Fruit fly (Drosophila melanogaster): ENCODE results near the gene Flad2.

The Flad2 gene

dm6 chr2L:13378488-13378964 lies 33.8 kb upstream of the Flad2 start, which contains the start of the genes CG9302 and beta'COP (continued):
- TF ChIP-seq CG10267 (tag; optimal IDR thresholded peaks at IDR 0.05) = peak; percentile 70
- no peak for TF ChIP-seq Hmr (GFP tag; optimal IDR thresholded peaks at IDR 0.05)
- peak; percentile 81 for TF ChIP-seq CG3281 (GFP tag; optimal IDR thresholded peaks at IDR 0.05)
- peak; percentile 14 for TF ChIP-seq CG33213 (GFP tag; optimal IDR thresholded peaks at IDR 0.05)
- no peak for TF ChIP-seq Dfd (GFP tag; optimal IDR thresholded peaks at IDR 0.05)
- TF ChIP-seq CG14667 (GFP tag; IDR thresholded peaks at IDR 0.05) = no peak
- TF ChIP-seq HmgZ (tag; optimal IDR thresholded peaks at IDR 0.05) = peak; percentile 42
- TF ChIP-seq pfk (GFP tag; optimal IDR thresholded peaks at IDR 0.05) = no peak
- peak; percentile 47 for TF ChIP-seq Mad (GFP tag; optimal IDR thresholded peaks at IDR 0.05)
- no peak for TF ChIP-seq D19B (GFP tag; optimal IDR thresholded peaks at IDR 0.05)
- TF ChIP-seq tx (GFP tag; optimal IDR thresholded peaks at IDR 0.05) = peak; percentile 5
- peak; percentile 76 for TF ChIP-seq Rfx (GFP tag; IDR thresholded peaks at IDR 0.05)
- TF ChIP-seq CG10321 (GFP tag; IDR thresholded peaks at IDR 0.05) = no peak
- peak; percentile 46 for TF ChIP-seq CG4820 (GFP tag; optimal IDR thresholded peaks at IDR 0.05)
- TF ChIP-seq Oli (tag; optimal IDR thresholded peaks at IDR 0.05) = peak; percentile 59
- peak; percentile 78 for TF ChIP-seq CG2120 (GFP tag; optimal IDR thresholded peaks at IDR 0.05)
- TF ChIP-seq HHEX (GFP tag; optimal IDR thresholded peaks at IDR 0.05) = peak; percentile 54
- TF ChIP-seq esg (GFP tag; conservative IDR thresholded peaks at IDR 0.05) = peak; percentile 40; the same call in 1 of the 2 replicates
- peak; percentile 15 to 57 for TF ChIP-seq Pdp1 (GFP tag; optimal IDR thresholded peaks at IDR 0.05)
- no peak for TF ChIP-seq CG15073 (GFP tag; optimal IDR thresholded peaks at IDR 0.05)
- no peak for TF ChIP-seq CG4282 (GFP tag; optimal IDR thresholded peaks at IDR 0.05)
- TF ChIP-seq CG1792 (GFP tag; optimal IDR thresholded peaks at IDR 0.05) = no peak
- TF ChIP-seq CrebB (tag; optimal IDR thresholded peaks at IDR 0.05) = no peak
- TF ChIP-seq CHES-1-like (GFP tag; optimal IDR thresholded peaks at IDR 0.05) = peak; percentile 59
- peak; percentile 53 for TF ChIP-seq CG10654 (GFP tag; optimal IDR thresholded peaks at IDR 0.05)
- no peak for TF ChIP-seq CG18599 (GFP tag; optimal IDR thresholded peaks at IDR 0.05)
- peak; percentile 74 for TF ChIP-seq CG13287 (GFP tag; IDR thresholded peaks at IDR 0.05; ENCODE audit: partially characterized antibody)
- no peak for TF ChIP-seq CG14965 (GFP tag; optimal IDR thresholded peaks at IDR 0.05; ENCODE audit: borderline replicate concordance)
- 0 out of 2 replicates have a peak, but pooled peaks have one; percentile 23 for TF ChIP-seq rib (GFP tag; IDR thresholded peaks at IDR 0.05)
- peak; percentile 56 for TF ChIP-seq PHDP (tag; optimal IDR thresholded peaks at IDR 0.05)
- TF ChIP-seq CG1529 (GFP tag; optimal IDR thresholded peaks at IDR 0.05) = no peak
- peak; percentile 76 for TF ChIP-seq Dll (GFP tag; IDR thresholded peaks at IDR 0.05; ENCODE audit: partially characterized antibody)
- peak; percentile 69 for TF ChIP-seq CG30020 (tag; optimal IDR thresholded peaks at IDR 0.05)
- TF ChIP-seq Jarid2 (GFP tag; optimal IDR thresholded peaks at IDR 0.05) = no peak
- TF ChIP-seq CG12155 (GFP tag; optimal IDR thresholded peaks at IDR 0.05) = peak; percentile 77
- no peak for TF ChIP-seq CG11695 (GFP tag; IDR thresholded peaks at IDR 0.05)
- TF ChIP-seq ttk (GFP tag; IDR thresholded peaks at IDR 0.05) = no peak
- peak; percentile 61; the same call in 2 of the 3 replicates for TF ChIP-seq jigr1 (GFP tag; IDR thresholded peaks at IDR 0.05)
- TF ChIP-seq CG4617 (GFP tag; optimal IDR thresholded peaks at IDR 0.05; ENCODE audit: borderline replicate concordance) = peak; percentile 50
- no peak for TF ChIP-seq zf30C (GFP tag; optimal IDR thresholded peaks at IDR 0.05)
- peak; percentile 9 for TF ChIP-seq shn (GFP tag; optimal IDR thresholded peaks at IDR 0.05)
- peak; percentile 66 for TF ChIP-seq lbe (GFP tag; optimal IDR thresholded peaks at IDR 0.05)
- TF ChIP-seq inv (GFP tag; IDR thresholded peaks at IDR 0.05; ENCODE audit: partially characterized antibody) = peak; percentile 68
- no peak for TF ChIP-seq stc (GFP tag; IDR thresholded peaks at IDR 0.05)
- no peak; the same call in 2 of the 3 replicates for TF ChIP-seq CG34224 (GFP tag; IDR thresholded peaks at IDR 0.05; ENCODE audit: partially characterized antibody)
- TF ChIP-seq sima (GFP tag; optimal IDR thresholded peaks at IDR 0.05) = no peak
- no peak for TF ChIP-seq vvl (GFP tag; IDR thresholded peaks at IDR 0.05)
- TF ChIP-seq Hmx (GFP tag; optimal IDR thresholded peaks at IDR 0.05) = no peak
- no peak for TF ChIP-seq CG17328 (GFP tag; IDR thresholded peaks at IDR 0.05)
- TF ChIP-seq Ptx1 (GFP tag; IDR thresholded peaks at IDR 0.05) = peak; percentile 70
- peak; percentile 62 for TF ChIP-seq Usf (GFP tag; optimal IDR thresholded peaks at IDR 0.05)

Measured in whole organism, embryonic.